Fruit fly (Drosophila melanogaster) whole organism, adult: ENCODE results near the gene CG7692.

ENCODE experiments used
- CG11617 ChIP-seq: fragments of 200-800 bp; sonication (Bioruptor generic); optimal IDR thresholded peaks from 2 replicates; lab custom pipeline; 2017; ENCODE audit warnings: mild to moderate bottlenecking, missing biosample characterization, missing genetic modification reagents, missing genetic modification characterization
- CG12768 ChIP-seq: fragments of 200-800 bp; sonication (Bioruptor generic); optimal IDR thresholded peaks from 2 replicates; lab custom pipeline; 2017; ENCODE audit warnings: missing biosample characterization, missing genetic modification characterization, mild to moderate bottlenecking, moderate library complexity, missing genetic modification reagents
- CG14711 ChIP-seq: fragments of 200-800 bp; sonication (Bioruptor generic); optimal IDR thresholded peaks from 2 replicates; lab custom pipeline; 2018; ENCODE audit warnings: missing biosample characterization, mild to moderate bottlenecking, missing genetic modification characterization, moderate library complexity
- CG1620 ChIP-seq: fragments of 200-800 bp; sonication (Bioruptor generic); optimal IDR thresholded peaks from 2 replicates; lab custom pipeline; 2016; ENCODE audit warnings: missing biosample characterization, missing genetic modification characterization
- CG33017 ChIP-seq: fragments of 200-800 bp; sonication (Bioruptor generic); optimal IDR thresholded peaks from 2 replicates; lab custom pipeline; 2018; ENCODE audit warnings: missing biosample characterization, mild to moderate bottlenecking, missing genetic modification characterization, moderate library complexity
- CG5204 ChIP-seq: fragments of 200-800 bp; sonication (Bioruptor generic); optimal IDR thresholded peaks from 2 replicates; lab custom pipeline; 2016; ENCODE audit warnings: missing biosample characterization, missing genetic modification characterization
- CG7045 ChIP-seq: fragments of 200-800 bp; sonication (Bioruptor generic); optimal IDR thresholded peaks from 2 replicates; lab custom pipeline; 2017; ENCODE audit warnings: missing biosample characterization, mild to moderate bottlenecking, missing genetic modification characterization
- CG7101 ChIP-seq: fragments of 200-800 bp; sonication (Bioruptor generic); optimal IDR thresholded peaks from 2 replicates; lab custom pipeline; 2018; ENCODE audit warnings: missing biosample characterization, mild to moderate bottlenecking, missing genetic modification characterization, moderate library complexity
- Clk ChIP-seq: fragments of 200-800 bp; sonication (Bioruptor generic); optimal IDR thresholded peaks from 2 replicates; lab custom pipeline; 2017; ENCODE audit warnings: missing biosample characterization, missing genetic modification characterization
- Crg-1 ChIP-seq: fragments of 200-800 bp; sonication (Bioruptor generic); optimal IDR thresholded peaks from 2 replicates; lab custom pipeline; 2016; ENCODE audit warnings: missing biosample characterization, missing genetic modification characterization
- Hr96 ChIP-seq: fragments of 200-800 bp; sonication (Bioruptor generic); optimal IDR thresholded peaks from 2 replicates; lab custom pipeline; 2016; ENCODE audit warnings: missing biosample characterization, missing genetic modification characterization
- Mnt ChIP-seq: fragments of 200-800 bp; sonication (Bioruptor generic); optimal IDR thresholded peaks from 2 replicates; lab custom pipeline; 2016; ENCODE audit warnings: missing biosample characterization, mild to moderate bottlenecking, missing genetic modification characterization
- bab1 ChIP-seq: fragments of 200-800 bp; sonication (Bioruptor generic); optimal IDR thresholded peaks from 3 replicates; lab custom pipeline; 2019; ENCODE audit warnings: missing biosample characterization, mild to moderate bottlenecking, missing genetic modification characterization, moderate library complexity
- cic ChIP-seq: fragments of 200-800 bp; sonication (Bioruptor generic); optimal IDR thresholded peaks from 2 replicates; lab custom pipeline; 2017; ENCODE audit warnings: missing biosample characterization, mild to moderate bottlenecking, missing genetic modification characterization, moderate library complexity
- cnc ChIP-seq, 2 experiments: fragments of >200 bp; optimal IDR thresholded peaks; 2 replicates each; lab custom pipeline; 2017
- kay ChIP-seq: fragments of 200-800 bp; sonication (Bioruptor generic); peaks from one replicate; lab custom pipeline; 2016; ENCODE audit warnings: missing biosample characterization, missing genetic modification characterization, borderline replicate concordance
- ovo ChIP-seq: fragments of 200-800 bp; sonication (Bioruptor generic); optimal IDR thresholded peaks from 2 replicates; lab custom pipeline; 2016; ENCODE audit warnings: missing biosample characterization, missing genetic modification characterization
- pad ChIP-seq: fragments of 200-800 bp; sonication (Bioruptor generic); optimal IDR thresholded peaks from 3 replicates; lab custom pipeline; 2017; ENCODE audit warnings: missing biosample characterization, missing genetic modification characterization, mild to moderate bottlenecking, moderate library complexity, missing genetic modification reagents
- tj ChIP-seq: fragments of 200-800 bp; sonication (Bioruptor generic); optimal IDR thresholded peaks from 3 replicates; lab custom pipeline; 2017; ENCODE audit warnings: missing biosample characterization, mild to moderate bottlenecking, missing genetic modification characterization, moderate library complexity
- toe ChIP-seq: fragments of 200-800 bp; sonication (Bioruptor generic); optimal IDR thresholded peaks from 2 replicates; lab custom pipeline; 2016; ENCODE audit warnings: missing biosample characterization, missing genetic modification characterization

The CG7692 gene

DNA sequence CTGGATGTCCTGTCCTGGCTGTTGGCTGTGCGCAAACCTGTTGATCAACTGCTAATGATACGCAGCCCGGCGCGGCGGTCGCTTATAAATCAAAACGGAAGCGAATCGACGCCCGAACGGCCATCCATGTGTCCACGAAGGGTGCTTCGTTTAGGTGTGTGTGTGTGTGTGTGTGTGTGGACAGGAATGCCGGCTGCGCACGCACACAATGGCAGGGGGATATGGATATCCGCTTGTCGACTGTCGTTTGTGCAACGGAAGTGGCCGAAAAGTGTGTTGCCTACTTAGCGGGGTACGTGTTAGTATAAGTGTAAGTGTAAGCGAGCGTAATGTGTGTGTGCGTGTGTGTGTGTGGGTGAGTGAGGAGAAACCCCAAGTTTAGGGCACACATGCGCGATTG lies 2.0 kb upstream of the CG7692 start, which contains the start of gene Mip:
Gene Mip, minus strand, starts transcription at position 63 of the 400 bp plus-strand sequence.
- no peak for TF ChIP-seq pad
- TF ChIP-seq Crg-1 (GFP tag; lab: Kevin White, UChicago), result no peak

DNA sequence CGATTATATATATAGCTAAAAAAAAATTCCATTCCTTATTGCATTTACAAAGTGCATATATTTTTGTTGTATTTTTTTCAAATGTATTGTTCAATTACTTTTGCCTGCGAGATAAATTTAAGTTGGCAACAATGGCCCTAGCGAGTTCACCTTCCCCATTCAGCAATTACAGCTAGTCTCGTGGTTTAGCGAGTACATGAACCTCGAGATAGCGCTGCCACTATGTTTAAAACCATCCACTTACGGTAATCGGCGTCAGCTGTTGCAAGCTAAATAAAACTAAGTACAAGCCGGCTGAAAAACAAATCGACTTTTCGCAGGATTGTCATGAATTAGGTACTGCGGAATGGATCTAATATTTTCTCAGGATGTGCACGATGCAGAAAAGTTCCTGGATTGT lies 1.2 kb downstream of the CG7692 start:
- no peak for TF ChIP-seq CG14711
- peak; percentile 69 for TF ChIP-seq toe (GFP tag; lab: Kevin White, UChicago)
- TF ChIP-seq CG11617 (GFP tag; lab: Kevin White, UChicago), result no peak
- TF ChIP-seq CG5204 (GFP tag; lab: Kevin White, UChicago), result no peak
- TF ChIP-seq CG1620, result no peak
- no peak for TF ChIP-seq Hr96
- TF ChIP-seq CG12768 (GFP tag; lab: Kevin White, UChicago), result no peak
- peak; percentile 90 for TF ChIP-seq pad
- peak; percentile 34 for TF ChIP-seq bab1 (GFP tag; lab: Kevin White, UChicago)
- no peak for TF ChIP-seq cic (GFP tag; lab: Kevin White, UChicago)
- TF ChIP-seq CG33017 (tag; lab: Kevin White, UChicago), result no peak
- TF ChIP-seq Crg-1 (GFP tag; lab: Kevin White, UChicago), result no peak
- TF ChIP-seq tj (GFP tag; lab: Kevin White, UChicago), result no peak
- peak; percentile 70 for TF ChIP-seq ovo
- TF ChIP-seq CG7101 (tag; lab: Kevin White, UChicago), result no peak
- TF ChIP-seq Clk (GFP tag; lab: Kevin White, UChicago), result no peak
- TF ChIP-seq cnc (optimal IDR thresholded peaks at IDR 0.05; lab: Kevin White, UChicago), result no peak
- no peak for TF ChIP-seq CG7045 (GFP tag; lab: Kevin White, UChicago)
- TF ChIP-seq kay, result no peak
- peak; percentile 46 for TF ChIP-seq Mnt

DNA sequence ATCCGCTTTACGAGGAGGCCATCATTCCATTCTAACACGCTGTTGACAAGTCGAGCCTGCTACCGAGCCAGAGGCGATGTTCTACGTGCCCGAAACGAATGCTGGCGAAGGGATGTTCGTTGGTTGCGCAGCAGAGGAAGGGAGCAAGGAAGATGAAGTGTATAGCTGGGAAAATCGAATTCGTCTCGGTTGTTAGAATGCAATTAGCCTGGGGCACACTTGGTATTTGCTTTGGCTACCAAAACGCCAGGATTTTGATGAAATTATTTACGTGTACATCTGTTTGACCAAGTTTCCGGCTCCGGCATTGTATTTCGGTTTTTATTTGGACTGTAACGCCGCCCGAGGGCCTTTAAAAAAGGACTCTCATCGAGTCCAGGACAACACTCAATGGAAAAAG lies 5.8 kb downstream of the CG7692 start:
- no peak for TF ChIP-seq CG1620
- no peak for TF ChIP-seq Mnt
- no peak for TF ChIP-seq kay
- TF ChIP-seq CG5204 (GFP tag; lab: Kevin White, UChicago), result no peak

DNA sequence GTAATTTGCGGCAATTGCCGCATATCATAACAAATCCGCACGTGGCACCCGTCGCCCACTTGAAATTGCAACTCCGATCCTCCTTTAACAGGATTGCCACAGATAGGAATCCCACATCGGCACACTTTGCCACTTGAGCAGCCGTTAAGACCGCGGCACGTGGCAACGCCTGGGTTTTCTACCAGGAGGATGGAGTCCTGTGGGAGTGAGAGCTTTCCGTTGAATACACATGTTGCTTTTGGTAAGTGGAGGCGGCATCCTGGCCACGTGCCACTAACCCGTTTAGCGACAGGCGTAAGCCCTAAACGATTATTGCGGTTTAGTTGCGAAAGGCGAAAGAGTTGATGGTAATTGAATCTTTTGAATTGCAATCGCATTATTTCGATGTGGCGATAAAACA lies 6.9 kb downstream of the CG7692 start:
- TF ChIP-seq Mnt (no peak), CG5204 (GFP tag; lab: Kevin White, UChicago) (no peak), kay (no peak), CG33017 (tag; lab: Kevin White, UChicago) (no peak), CG14711 (no peak), pad (no peak), bab1 (GFP tag; lab: Kevin White, UChicago) (no peak), cic (GFP tag; lab: Kevin White, UChicago) (no peak), CG1620 (no peak), cnc (optimal IDR thresholded peaks at IDR 0.05; lab: Kevin White, UChicago) (no peak), CG7101 (tag; lab: Kevin White, UChicago) (no peak), Crg-1 (GFP tag; lab: Kevin White, UChicago) (no peak), CG11617 (GFP tag; lab: Kevin White, UChicago) (no peak), CG7045 (GFP tag; lab: Kevin White, UChicago) (no peak), tj (GFP tag; lab: Kevin White, UChicago) (no peak), Clk (GFP tag; lab: Kevin White, UChicago) (no peak), CG12768 (GFP tag; lab: Kevin White, UChicago) (no peak)

DNA sequence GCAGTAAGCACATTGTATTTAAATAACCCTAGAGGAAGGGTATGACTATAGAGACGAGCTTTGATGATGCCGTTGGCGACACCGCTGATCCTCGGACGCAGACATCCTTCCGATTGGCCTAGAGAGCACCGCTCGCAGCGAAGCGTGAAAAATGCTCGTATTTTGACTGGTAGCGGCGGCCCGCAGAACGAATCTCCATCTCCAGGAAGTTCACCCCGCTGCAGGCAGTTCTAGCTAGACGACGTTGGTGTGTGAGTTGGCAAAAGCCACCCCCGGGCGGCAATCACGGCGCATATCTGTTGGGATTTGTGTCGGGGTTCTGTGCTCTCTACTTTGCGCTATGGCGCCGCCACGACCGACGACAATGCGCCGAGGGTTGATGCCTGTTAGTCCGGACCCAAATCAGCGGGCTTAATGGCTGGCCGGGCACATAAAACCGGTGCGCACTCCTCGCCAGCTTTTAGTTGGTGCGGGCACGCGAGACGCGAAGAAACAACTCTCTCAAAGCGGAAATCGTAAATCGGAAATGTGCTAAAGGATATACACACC lies 7.7 kb downstream of the CG7692 start, which contains the start of gene tap:
Gene tap, plus strand, starts transcription at position 458 of the 549 bp plus-strand sequence.
- TF ChIP-seq CG5204 (GFP tag; lab: Kevin White, UChicago) (no peak), Clk (GFP tag; lab: Kevin White, UChicago) (no peak), kay (no peak), cnc (optimal IDR thresholded peaks at IDR 0.05; lab: Kevin White, UChicago) (no peak), tj (GFP tag; lab: Kevin White, UChicago) (no peak), CG1620 (no peak), Crg-1 (GFP tag; lab: Kevin White, UChicago) (no peak), cic (GFP tag; lab: Kevin White, UChicago) (no peak), toe (GFP tag; lab: Kevin White, UChicago) (no peak), CG7101 (tag; lab: Kevin White, UChicago) (no peak), CG11617 (GFP tag; lab: Kevin White, UChicago) (no peak), CG33017 (tag; lab: Kevin White, UChicago) (no peak), CG7045 (GFP tag; lab: Kevin White, UChicago) (no peak), ovo (no peak), pad (no peak)

DNA sequence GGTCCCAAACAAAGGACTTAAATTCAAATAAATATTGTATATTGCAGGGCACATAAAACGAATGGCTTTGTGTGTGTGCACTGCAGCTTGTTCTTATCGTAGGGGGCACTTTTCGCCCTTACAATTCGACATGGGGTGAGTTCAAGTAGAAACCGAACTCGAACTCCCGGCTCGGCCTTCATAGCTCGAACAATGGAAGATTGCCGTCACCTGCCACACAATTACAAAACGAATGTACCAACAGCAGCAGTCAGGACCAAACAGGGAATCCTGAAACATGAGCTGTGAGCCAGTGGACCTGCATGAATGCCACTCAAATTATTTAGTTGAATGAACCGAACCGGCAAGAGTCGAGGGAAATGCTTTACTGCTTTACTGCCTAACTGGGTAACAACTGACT lies 10.3 kb downstream of the CG7692 start:
- TF ChIP-seq bab1 (GFP tag; lab: Kevin White, UChicago), result no peak
- TF ChIP-seq cic (GFP tag; lab: Kevin White, UChicago), result no peak
- TF ChIP-seq CG14711, result no peak
- no peak for TF ChIP-seq CG7045 (GFP tag; lab: Kevin White, UChicago)
- no peak for TF ChIP-seq CG11617 (GFP tag; lab: Kevin White, UChicago)
- TF ChIP-seq tj (GFP tag; lab: Kevin White, UChicago), result no peak
- no peak for TF ChIP-seq pad
- no peak for TF ChIP-seq CG1620
- no peak for TF ChIP-seq CG5204 (GFP tag; lab: Kevin White, UChicago)
- no peak for TF ChIP-seq Mnt
- TF ChIP-seq toe (GFP tag; lab: Kevin White, UChicago), result no peak
- TF ChIP-seq Hr96, result no peak
- TF ChIP-seq CG7101 (tag; lab: Kevin White, UChicago), result no peak
- TF ChIP-seq Clk (GFP tag; lab: Kevin White, UChicago), result no peak
- TF ChIP-seq CG33017 (tag; lab: Kevin White, UChicago), result no peak
- TF ChIP-seq CG12768 (GFP tag; lab: Kevin White, UChicago), result no peak
- TF ChIP-seq Crg-1 (GFP tag; lab: Kevin White, UChicago), result no peak
